Fruit fly (Drosophila melanogaster) whole organism, embryonic: Measurements from ENCODE around the gene CG12123.

ENCODE experiments used
- ATbp ChIP-seq: fragments of 200-800 bp; sonication (Bioruptor generic); optimal IDR thresholded peaks from 2 replicates; lab custom pipeline; 2017; ENCODE audit warnings: missing biosample characterization, mild to moderate bottlenecking, missing genetic modification characterization, missing genetic modification reagents
- Adf1 ChIP-seq: fragments of 200-800 bp; sonication (Bioruptor generic); IDR thresholded peaks from 2 replicates; pipeline ENCODE4 v1.3.6; 2022; ENCODE audit warnings: missing biosample characterization, missing genetic modification characterization
- Atf6 ChIP-seq: fragments of 200-800 bp; sonication (Bioruptor generic); IDR thresholded peaks from 2 replicates; pipeline ENCODE4 v1.3.6; 2022; ENCODE audit warnings: missing biosample characterization, missing genetic modification characterization
- CG10654 ChIP-seq: fragments of 200-800 bp; sonication (Bioruptor generic); optimal IDR thresholded peaks from 2 replicates; lab custom pipeline; 2016; ENCODE audit warnings: missing biosample characterization, missing genetic modification characterization
- CG11696 ChIP-seq: fragments of 200-800 bp; sonication (Bioruptor generic); IDR thresholded peaks from 2 replicates; pipeline ENCODE4 v1.3.6; 2022; ENCODE audit warnings: missing biosample characterization, missing genetic modification characterization
- CG13123 ChIP-seq: fragments of 200-800 bp; sonication (Bioruptor generic); optimal IDR thresholded peaks from 2 replicates; lab custom pipeline; 2016; ENCODE audit warnings: missing biosample characterization, missing genetic modification characterization
- CG1529 ChIP-seq: fragments of 200-800 bp; sonication (Bioruptor generic); optimal IDR thresholded peaks from 3 replicates; lab custom pipeline; 2018; ENCODE audit warnings: missing biosample characterization, missing genetic modification characterization
- CG1602 ChIP-seq: fragments of 200-800 bp; sonication (Bioruptor generic); optimal IDR thresholded peaks from 3 replicates; lab custom pipeline; 2016; ENCODE audit warnings: missing biosample characterization, missing genetic modification characterization
- CG2889 ChIP-seq: fragments of 200-800 bp; sonication (Bioruptor generic); IDR thresholded peaks from 3 replicates; pipeline ENCODE4 v1.3.6; 2022; ENCODE audit warnings: missing biosample characterization, missing genetic modification characterization
- CG30403 ChIP-seq: fragments of 200-800 bp; sonication (Bioruptor generic); optimal IDR thresholded peaks from 3 replicates; lab custom pipeline; 2016; ENCODE audit warnings: missing biosample characterization, missing genetic modification characterization
- CG31388 ChIP-seq: fragments of 200-800 bp; sonication (Bioruptor generic); optimal IDR thresholded peaks from 2 replicates; lab custom pipeline; 2016; ENCODE audit warnings: missing biosample characterization, missing genetic modification characterization
- CG3995 ChIP-seq: fragments of 200-800 bp; sonication (Bioruptor generic); optimal IDR thresholded peaks from 3 replicates; lab custom pipeline; 2016; ENCODE audit warnings: missing biosample characterization, missing genetic modification characterization
- CG4707 ChIP-seq: fragments of 200-800 bp; sonication (Bioruptor generic); optimal IDR thresholded peaks from 2 replicates; lab custom pipeline; 2018; ENCODE audit warnings: missing biosample characterization, mild to moderate bottlenecking, missing genetic modification characterization, moderate library complexity
- CG4730 ChIP-seq: fragments of 200-800 bp; sonication (Bioruptor generic); IDR thresholded peaks from 2 replicates; pipeline ENCODE4 v1.3.6; 2022; ENCODE audit warnings: missing biosample characterization, missing genetic modification characterization
- CG6175 ChIP-seq: fragments of 200-800 bp; sonication (Bioruptor generic); IDR thresholded peaks from 3 replicates; pipeline ENCODE4 v1.3.6; 2022; ENCODE audit warnings: missing biosample characterization, missing genetic modification characterization
- CG8765 ChIP-seq: fragments of 200-800 bp; sonication (Bioruptor generic); IDR thresholded peaks from 2 replicates; pipeline ENCODE4 v1.3.6; 2022; ENCODE audit warnings: missing biosample characterization, missing genetic modification characterization
- Dref ChIP-seq: fragments of 200-800 bp; sonication (Bioruptor generic); IDR thresholded peaks from 2 replicates; pipeline ENCODE4 v1.3.6; 2022; ENCODE audit warnings: missing biosample characterization, missing genetic modification characterization
- HHEX ChIP-seq: fragments of 200-800 bp; sonication (Bioruptor generic); optimal IDR thresholded peaks from 3 replicates; lab custom pipeline; 2017; ENCODE audit warnings: missing biosample characterization, mild to moderate bottlenecking, missing genetic modification characterization, missing genetic modification reagents
- Hr3 ChIP-seq: fragments of 200-800 bp; sonication (Bioruptor generic); optimal IDR thresholded peaks from 3 replicates; lab custom pipeline; 2016; ENCODE audit warnings: missing biosample characterization, missing genetic modification characterization
- Med ChIP-seq: fragments of 200-800 bp; sonication (Bioruptor generic); peaks from one replicate; lab custom pipeline; 2016; ENCODE audit warnings: missing biosample characterization, missing genetic modification characterization, mild to moderate bottlenecking, inconsistent platforms, moderate library complexity
- Mes4 ChIP-seq: fragments of 200-800 bp; sonication (Bioruptor generic); optimal IDR thresholded peaks from 2 replicates; lab custom pipeline; 2016; ENCODE audit warnings: missing biosample characterization, missing genetic modification characterization
- Neu2 ChIP-seq: fragments of 200-800 bp; sonication (Bioruptor generic); optimal IDR thresholded peaks from 3 replicates; lab custom pipeline; 2016; ENCODE audit warnings: missing biosample characterization, missing genetic modification characterization, borderline replicate concordance
- NfI ChIP-seq: fragments of 200-800 bp; sonication (Bioruptor generic); optimal IDR thresholded peaks from 3 replicates; lab custom pipeline; 2018; ENCODE audit warnings: missing biosample characterization, mild to moderate bottlenecking, missing genetic modification characterization, moderate library complexity
- Rx ChIP-seq: fragments of 200-800 bp; sonication (Bioruptor generic); IDR thresholded peaks from 2 replicates; pipeline ENCODE4 v1.3.6; 2022; ENCODE audit warnings: missing biosample characterization, missing genetic modification characterization
- Scr ChIP-seq: fragments of 200-800 bp; sonication (Bioruptor generic); IDR thresholded peaks from 2 replicates; pipeline ENCODE4 v1.3.6; 2022; ENCODE audit warnings: missing biosample characterization, missing genetic modification characterization; ENCODE audit not compliant: partially characterized antibody
- Six4 ChIP-seq: fragments of 200-800 bp; sonication (Bioruptor generic); optimal IDR thresholded peaks from 2 replicates; lab custom pipeline; 2016; ENCODE audit warnings: missing biosample characterization, missing genetic modification characterization
- ap ChIP-seq: fragments of 200-800 bp; sonication (Bioruptor generic); IDR thresholded peaks from 2 replicates; pipeline ENCODE4 v1.3.6; 2022; ENCODE audit warnings: missing biosample characterization, missing genetic modification characterization
- bsh ChIP-seq, 2 experiments: fragments of 200-800 bp; sonication (Bioruptor generic); optimal IDR thresholded peaks; 2 replicates each; lab custom pipeline; 2017 to 2018; ENCODE audit warnings: mild to moderate bottlenecking in 2 of 2, missing biosample characterization in 2 of 2, missing genetic modification characterization in 2 of 2, moderate library complexity in 1 of 2
- croc ChIP-seq: fragments of 200-800 bp; sonication (Bioruptor generic); conservative IDR thresholded peaks from 3 replicates; pipeline ENCODE4 v1.3.6; 2022; ENCODE audit warnings: missing biosample characterization, missing genetic modification characterization
- dati ChIP-seq: fragments of 200-800 bp; sonication (Bioruptor generic); IDR thresholded peaks from 2 replicates; pipeline ENCODE4 v1.3.6; 2022; ENCODE audit warnings: missing biosample characterization, missing genetic modification characterization
- disco-r ChIP-seq: fragments of 200-800 bp; sonication (Bioruptor generic); optimal IDR thresholded peaks from 2 replicates; lab custom pipeline; 2016; ENCODE audit warnings: missing biosample characterization, missing genetic modification characterization
- fd3F ChIP-seq: fragments of 200-800 bp; sonication (Bioruptor generic); optimal IDR thresholded peaks from 2 replicates; lab custom pipeline; 2018; ENCODE audit warnings: missing biosample characterization, mild to moderate bottlenecking, missing genetic modification characterization, moderate library complexity
- ftz-f1 ChIP-seq: fragments of 200-800 bp; sonication (Bioruptor generic); optimal IDR thresholded peaks from 2 replicates; lab custom pipeline; 2016; ENCODE audit warnings: missing biosample characterization, missing genetic modification characterization
- grau ChIP-seq: fragments of 200-800 bp; optimal IDR thresholded peaks from 3 replicates; lab custom pipeline; 2019; ENCODE audit warnings: missing biosample characterization, mild to moderate bottlenecking, missing genetic modification characterization, moderate library complexity
- h ChIP-seq: fragments of >200 bp; optimal IDR thresholded peaks from 2 replicates; lab custom pipeline; 2017
- ham ChIP-seq: fragments of 200-800 bp; sonication (Bioruptor generic); IDR thresholded peaks from 2 replicates; pipeline ENCODE4 v1.3.6; 2022; ENCODE audit warnings: missing biosample characterization, missing genetic modification characterization
- hkb ChIP-seq, 2 experiments: fragments of 200-800 bp in 1 of 2; fragments of >200 bp in 1 of 2; sonication (Bioruptor generic) in 1 of 2; IDR thresholded peaks in 1 of 2; optimal IDR thresholded peaks in 1 of 2; 2 replicates each; pipeline versions ENCODE4 v1.3.6 to Lab custom; 2017 to 2022; ENCODE audit warnings: missing biosample characterization in 1 of 2, missing genetic modification characterization in 1 of 2
- ind ChIP-seq: fragments of 200-800 bp; sonication (Bioruptor generic); optimal IDR thresholded peaks from 3 replicates; lab custom pipeline; 2016; ENCODE audit warnings: missing biosample characterization, missing genetic modification characterization
- prd ChIP-seq, 3 experiments: fragments of >200 bp in 2 of 3; fragments of 200-800 bp in 1 of 3; sonication (Bioruptor generic) in 1 of 3; optimal IDR thresholded peaks in 2 of 3; IDR thresholded peaks in 1 of 3; 2 replicates in 2 of 3; 3 replicates in 1 of 3; pipeline versions ENCODE4 v1.3.6 to Lab custom; 2017 to 2022; ENCODE audit warnings: missing biosample characterization in 1 of 3, missing genetic modification characterization in 1 of 3
- pzg ChIP-seq: fragments of 200-800 bp; sonication (Bioruptor generic); optimal IDR thresholded peaks from 3 replicates; lab custom pipeline; 2018; ENCODE audit warnings: missing biosample characterization, mild to moderate bottlenecking, missing genetic modification characterization, moderate library complexity
- sima ChIP-seq: fragments of 200-800 bp; sonication (Bioruptor generic); optimal IDR thresholded peaks from 2 replicates; lab custom pipeline; 2016; ENCODE audit warnings: missing biosample characterization, missing genetic modification characterization
- tap ChIP-seq: fragments of 200-800 bp; optimal IDR thresholded peaks from 3 replicates; lab custom pipeline; 2019; ENCODE audit warnings: missing biosample characterization, mild to moderate bottlenecking, missing genetic modification characterization, moderate library complexity
- tgo ChIP-seq: fragments of 200-800 bp; sonication (Bioruptor generic); IDR thresholded peaks from 3 replicates; pipeline ENCODE4 v1.3.6; 2022; ENCODE audit warnings: missing biosample characterization, missing genetic modification characterization
- tll ChIP-seq, 2 experiments: fragments of 200-800 bp in 1 of 2; fragments of >200 bp in 1 of 2; sonication (Bioruptor generic) in 1 of 2; optimal IDR thresholded peaks; 2 replicates each; lab custom pipeline; 2017 to 2019; ENCODE audit warnings: missing biosample characterization in 2 of 2, missing genetic modification characterization in 2 of 2, mild to moderate bottlenecking in 1 of 2, moderate library complexity in 1 of 2
- toy ChIP-seq: fragments of 200-800 bp; sonication (Bioruptor generic); IDR thresholded peaks from 2 replicates; pipeline ENCODE4 v1.3.6; 2022; ENCODE audit warnings: missing biosample characterization, missing genetic modification characterization
- trh ChIP-seq: fragments of 200-800 bp; sonication (Bioruptor generic); optimal IDR thresholded peaks from 2 replicates; lab custom pipeline; 2016; ENCODE audit warnings: missing biosample characterization, missing genetic modification characterization
- ttk ChIP-seq: fragments of 200-800 bp; sonication (Bioruptor generic); IDR thresholded peaks from 2 replicates; pipeline ENCODE4 v2.1.2; 2022; ENCODE audit warnings: missing biosample characterization, missing genetic modification characterization
- tup ChIP-seq: fragments of 200-800 bp; sonication (Bioruptor generic); optimal IDR thresholded peaks from 2 replicates; lab custom pipeline; 2016; ENCODE audit warnings: missing biosample characterization, mild to moderate bottlenecking, missing genetic modification characterization, moderate library complexity
- unc-4 ChIP-seq: fragments of 200-800 bp; sonication (Bioruptor generic); IDR thresholded peaks from 2 replicates; pipeline ENCODE4 v1.3.6; 2022; ENCODE audit warnings: missing biosample characterization, missing genetic modification characterization; ENCODE audit not compliant: partially characterized antibody
- zen2 ChIP-seq: fragments of 200-800 bp; sonication (Bioruptor generic); IDR thresholded peaks from 3 replicates; pipeline ENCODE4 v1.3.6; 2022; ENCODE audit warnings: missing biosample characterization, missing genetic modification characterization; ENCODE audit not compliant: partially characterized antibody

CG12123 gene

dm6 chrX:8455019-8455555 lies 12.9 kb upstream of the CG12123 start, which contains the start of gene org-1 (continued):
- TF ChIP-seq Neu2 (GFP tag; lab: Kevin White, UChicago), result no peak
- peak; percentile 94 for TF ChIP-seq CG2889 (GFP tag; lab: Robert Waterston, UW)
- peak; percentile 92 for TF ChIP-seq CG30403
- peak; percentile 90 for TF ChIP-seq CG13123
- TF ChIP-seq croc (GFP tag; lab: Robert Waterston, UW), result peak; percentile 98
- TF ChIP-seq Hr3, result peak; percentile 94
- peak; percentile 81 for TF ChIP-seq tup (GFP tag; lab: Kevin White, UChicago)
- peak; percentile 94 for TF ChIP-seq CG1529 (GFP tag; lab: Kevin White, UChicago)
- TF ChIP-seq Scr (GFP tag; lab: Robert Waterston, UW), result no peak
- no peak for TF ChIP-seq pzg (GFP tag; lab: Kevin White, UChicago)
- TF ChIP-seq NfI, result peak; percentile 94
- TF ChIP-seq HHEX (GFP tag; lab: Kevin White, UChicago), result peak; percentile 89
- TF ChIP-seq trh (GFP tag; lab: Kevin White, UChicago), result peak; percentile 81
- TF ChIP-seq CG6175, result peak; percentile 93
- TF ChIP-seq sima (GFP tag; lab: Kevin White, UChicago), result peak; percentile 10
- TF ChIP-seq Mes4 (GFP tag; lab: Kevin White, UChicago), result peak; percentile 67
- TF ChIP-seq Adf1 (GFP tag; lab: Robert Waterston, UW), result peak; percentile 69
- TF ChIP-seq CG4730 (GFP tag; lab: Robert Waterston, UW), result peak; percentile 97
- TF ChIP-seq dati (GFP tag; lab: Robert Waterston, UW), result peak; percentile 97
- peak; percentile 96 for TF ChIP-seq CG8765 (GFP tag; lab: Robert Waterston, UW)
- TF ChIP-seq hkb (optimal IDR thresholded peaks at IDR 0.05; lab: Kevin White, UChicago), result no peak
- TF ChIP-seq hkb (GFP tag; IDR thresholded peaks at IDR 0.05; lab: Robert Waterston, UW), result peak; percentile 97
- TF ChIP-seq ham, result peak; percentile 92
- TF ChIP-seq prd (optimal IDR thresholded peaks at IDR 0.05; lab: Kevin White, UChicago), result no peak
- TF ChIP-seq prd (GFP tag; IDR thresholded peaks at IDR 0.05; lab: Robert Waterston, UW), result peak; percentile 99
- no peak for TF ChIP-seq ftz-f1 (GFP tag; lab: Kevin White, UChicago)
- TF ChIP-seq tll (GFP tag; optimal IDR thresholded peaks at IDR 0.05; lab: Kevin White, UChicago), result no peak
- peak; percentile 95 for TF ChIP-seq Med (GFP tag; lab: Kevin White, UChicago)
- TF ChIP-seq CG1602 (GFP tag; lab: Kevin White, UChicago), result peak; percentile 96
- peak; percentile 78 to 98 for TF ChIP-seq bsh (GFP tag; optimal IDR thresholded peaks at IDR 0.05; lab: Kevin White, UChicago)
- peak; percentile 93 for TF ChIP-seq Six4
- peak; percentile 95 for TF ChIP-seq tap (tag; lab: Kevin White, UChicago)
- TF ChIP-seq CG10654 (GFP tag; lab: Kevin White, UChicago), result peak; percentile 88
- peak; percentile 91 for TF ChIP-seq ATbp (GFP tag; lab: Kevin White, UChicago)
- TF ChIP-seq grau (tag; lab: Kevin White, UChicago), result peak; percentile 100
- TF ChIP-seq CG3995, result peak; percentile 34
- TF ChIP-seq ind, result peak; percentile 94
- no peak for TF ChIP-seq h (lab: Kevin White, UChicago)
- peak; percentile 95 for TF ChIP-seq toy (GFP tag; lab: Robert Waterston, UW)
- TF ChIP-seq zen2 (GFP tag; lab: Robert Waterston, UW), result no peak
- peak; percentile 97 for TF ChIP-seq ap
- TF ChIP-seq CG31388 (GFP tag; lab: Kevin White, UChicago), result peak; percentile 91
- TF ChIP-seq disco-r (GFP tag; lab: Kevin White, UChicago), result peak; percentile 65
- peak; percentile 83 for TF ChIP-seq CG4707 (GFP tag; lab: Kevin White, UChicago)
- 0 out of 2 replicates have a peak, but pooled peaks have one; percentile 16 for TF ChIP-seq Dref (GFP tag; lab: Robert Waterston, UW)
- TF ChIP-seq CG11696 (GFP tag; lab: Robert Waterston, UW), result peak; percentile 93
- TF ChIP-seq fd3F (GFP tag; lab: Kevin White, UChicago), result peak; percentile 88
- TF ChIP-seq unc-4 (GFP tag; lab: Robert Waterston, UW), result no peak
- peak; percentile 98 for TF ChIP-seq ttk
- TF ChIP-seq Rx (GFP tag; lab: Robert Waterston, UW), result peak; percentile 96
- TF ChIP-seq tgo (GFP tag; lab: Robert Waterston, UW), result peak; percentile 98
- peak; percentile 91 for TF ChIP-seq Atf6 (GFP tag; lab: Robert Waterston, UW)
